Worm (Caenorhabditis elegans) whole organism, L1 larva: Measurements from ENCODE around the gene asp-16.

ENCODE experiments used
- ama-1 ChIP-seq: fragments of 150-350 bp; optimal IDR thresholded peaks from 2 replicates; lab custom pipeline; 2014
- fkh-10 ChIP-seq: sonication (generic microtip); optimal IDR thresholded peaks from 2 replicates; lab custom pipeline; 2017; ENCODE audit warnings: missing biosample characterization, missing genetic modification reagents, missing genetic modification characterization
- lsy-2 ChIP-seq, 2 experiments: fragments of 150-350 bp; optimal IDR thresholded peaks; 2 replicates each; lab custom pipeline; 2014; ENCODE audit warnings: missing biosample characterization in 2 of 2, missing genetic modification characterization in 2 of 2
- nhr-237 ChIP-seq: fragments of 150-350 bp; optimal IDR thresholded peaks from 2 replicates; lab custom pipeline; 2014; ENCODE audit warnings: missing biosample characterization, missing genetic modification characterization
- nhr-77 ChIP-seq: fragments of 150-350 bp; optimal IDR thresholded peaks from 2 replicates; lab custom pipeline; 2014; ENCODE audit warnings: missing biosample characterization, missing genetic modification characterization
- rnt-1 ChIP-seq: sonication (generic microtip); optimal IDR thresholded peaks from 2 replicates; lab custom pipeline; 2016; ENCODE audit warnings: mild to moderate bottlenecking, missing genetic modification characterization, moderate library complexity, missing compliant biosample characterization
- tbx-2 ChIP-seq: sonication (generic microtip); optimal IDR thresholded peaks from 2 replicates; lab custom pipeline; 2016; ENCODE audit warnings: missing genetic modification characterization, missing compliant biosample characterization
- unc-130 ChIP-seq: fragments of 150-350 bp; optimal IDR thresholded peaks from 2 replicates; lab custom pipeline; 2017; ENCODE audit warnings: missing biosample characterization, missing genetic modification characterization, inconsistent platforms
- zag-1 ChIP-seq: fragments of 150-350 bp; optimal IDR thresholded peaks from 2 replicates; lab custom pipeline; 2014; ENCODE audit warnings: missing biosample characterization, missing genetic modification characterization

- TF ChIP-seq nhr-237 (tag; lab: Kevin White, UChicago) = no peak
- TF ChIP-seq fkh-10 = no peak
- no peak for TF ChIP-seq tbx-2 (tag; lab: Kevin White, UChicago)
- no peak for TF ChIP-seq unc-130 (tag; lab: Kevin White, UChicago)
- TF ChIP-seq rnt-1 (tag; lab: Kevin White, UChicago) = no peak
- TF ChIP-seq ama-1 (lab: Kevin White, UChicago) = no peak
- TF ChIP-seq lsy-2 (tag; optimal IDR thresholded peaks at IDR 0.05; lab: Kevin White, UChicago) = no peak
- no peak for TF ChIP-seq nhr-77 (tag; lab: Kevin White, UChicago)
- TF ChIP-seq zag-1 = no peak
These were observed 48.5 kb upstream of the asp-16 start for ce11 chrV:19090885-19091284.
